Worm (Caenorhabditis elegans) whole organism, mixed stage, embryonic: Measurements from ENCODE around the gene bus-19.

ENCODE experiments used
- M03D4.4 ChIP-seq: sonication (generic microtip); optimal IDR thresholded peaks from 2 replicates; lab custom pipeline; 2017; ENCODE audit warnings: mild to moderate bottlenecking, missing genetic modification characterization, missing compliant biosample characterization
- bed-3 ChIP-seq: fragments of 200-800 bp; sonication (Bioruptor generic); optimal IDR thresholded peaks from 3 replicates; lab custom pipeline; 2018; ENCODE audit warnings: mild to moderate bottlenecking, missing genetic modification characterization, moderate library complexity, missing compliant biosample characterization
- blmp-1 ChIP-seq: fragments of 150-350 bp; optimal IDR thresholded peaks from 2 replicates; lab custom pipeline; 2014; ENCODE audit warnings: missing biosample characterization, missing genetic modification characterization
- ceh-39 ChIP-seq: fragments of 150-350 bp; optimal IDR thresholded peaks from 2 replicates; lab custom pipeline; 2014; ENCODE audit warnings: missing biosample characterization, missing genetic modification characterization
- elt-3 ChIP-seq: fragments of 150-350 bp; optimal IDR thresholded peaks from 2 replicates; lab custom pipeline; 2014; ENCODE audit warnings: missing biosample characterization, missing genetic modification characterization
- lin-13 ChIP-seq: fragments of 150-350 bp; optimal IDR thresholded peaks from 2 replicates; lab custom pipeline; 2014; ENCODE audit warnings: missing biosample characterization, missing genetic modification characterization
- lsy-2 ChIP-seq: fragments of 150-350 bp; optimal IDR thresholded peaks from 2 replicates; lab custom pipeline; 2014; ENCODE audit warnings: missing biosample characterization, missing genetic modification characterization
- mep-1 ChIP-seq: fragments of 150-350 bp; optimal IDR thresholded peaks from 2 replicates; lab custom pipeline; 2017; ENCODE audit warnings: missing biosample characterization, missing genetic modification reagents, missing genetic modification characterization, inconsistent platforms
- mls-2 ChIP-seq: sonication (generic microtip); optimal IDR thresholded peaks from 2 replicates; lab custom pipeline; 2016; ENCODE audit warnings: mild to moderate bottlenecking, missing genetic modification characterization, moderate library complexity, missing compliant biosample characterization
- pha-4 ChIP-seq: fragments of 150-350 bp; optimal IDR thresholded peaks from 2 replicates; lab custom pipeline; 2018; ENCODE audit warnings: missing biosample characterization, missing genetic modification reagents, missing genetic modification characterization
- snpc-4 ChIP-seq: fragments of 150-350 bp; optimal IDR thresholded peaks from 2 replicates; lab custom pipeline; 2014; ENCODE audit warnings: missing biosample characterization, missing genetic modification characterization
- unc-39 ChIP-seq: fragments of 150-350 bp; optimal IDR thresholded peaks from 2 replicates; lab custom pipeline; 2014; ENCODE audit warnings: missing biosample characterization, missing genetic modification characterization
- unc-62 ChIP-seq: fragments of 150-350 bp; optimal IDR thresholded peaks from 2 replicates; lab custom pipeline; 2014; ENCODE audit warnings: missing biosample characterization, missing genetic modification reagents, missing genetic modification characterization
- ztf-11 ChIP-seq: fragments of 150-350 bp; optimal IDR thresholded peaks from 2 replicates; lab custom pipeline; 2014; ENCODE audit warnings: missing biosample characterization, missing genetic modification characterization

ce11 chrV:12877579-12877978 lies 5.7 kb downstream of the bus-19 start:
- TF ChIP-seq unc-39 (no peak), lsy-2 (tag; lab: Kevin White, UChicago) (no peak), lin-13 (tag; lab: Kevin White, UChicago) (no peak), mls-2 (tag; lab: Kevin White, UChicago) (no peak), ztf-11 (no peak), snpc-4 (tag; lab: Kevin White, UChicago) (no peak), unc-62 (GFP tag; lab: Kevin White, UChicago) (no peak), elt-3 (tag; lab: Kevin White, UChicago) (no peak), mep-1 (no peak), M03D4.4 (tag; lab: Kevin White, UChicago) (no peak), pha-4 (tag; lab: Kevin White, UChicago) (no peak), blmp-1 (tag; lab: Kevin White, UChicago) (no peak), ceh-39 (tag; lab: Kevin White, UChicago) (no peak), bed-3 (no peak)
